Worm (Caenorhabditis elegans) whole organism, L2 larva: Measurements from ENCODE around the gene abu-11.

ENCODE experiments used
- C34F6.9 ChIP-seq: fragments of 150-350 bp; optimal IDR thresholded peaks from 2 replicates; lab custom pipeline; 2014; ENCODE audit warnings: missing biosample characterization, missing genetic modification characterization
- F13H6.1 ChIP-seq: sonication (generic microtip); optimal IDR thresholded peaks from 2 replicates; lab custom pipeline; 2016; ENCODE audit warnings: missing genetic modification characterization, missing compliant biosample characterization
- Y55F3AM.14 ChIP-seq: fragments of 200-800 bp; sonication (Bioruptor generic); optimal IDR thresholded peaks from 2 replicates; lab custom pipeline; 2018; ENCODE audit warnings: mild to moderate bottlenecking, missing genetic modification characterization, missing compliant biosample characterization
- ZK546.5 ChIP-seq: sonication (generic microtip); optimal IDR thresholded peaks from 2 replicates; lab custom pipeline; 2017; ENCODE audit warnings: missing biosample characterization, missing genetic modification characterization
- alr-1 ChIP-seq: fragments of 150-350 bp; optimal IDR thresholded peaks from 2 replicates; lab custom pipeline; 2014; ENCODE audit warnings: missing biosample characterization, missing genetic modification characterization
- aly-2 ChIP-seq: fragments of 150-350 bp; optimal IDR thresholded peaks from 2 replicates; lab custom pipeline; 2014; ENCODE audit warnings: missing biosample characterization, missing genetic modification characterization
- ama-1 ChIP-seq: fragments of 150-350 bp; optimal IDR thresholded peaks from 2 replicates; lab custom pipeline; 2018; ENCODE audit warnings: inconsistent platforms
- blmp-1 ChIP-seq: sonication (generic microtip); optimal IDR thresholded peaks from 2 replicates; lab custom pipeline; 2017; ENCODE audit warnings: missing genetic modification characterization, mild to moderate bottlenecking, missing compliant biosample characterization, antibody characterized with exemption, moderate library complexity; ENCODE audit not compliant: insufficient read depth
- ceh-82 ChIP-seq: fragments of 150-350 bp; optimal IDR thresholded peaks from 2 replicates; lab custom pipeline; 2014; ENCODE audit warnings: missing biosample characterization, missing genetic modification characterization
- crh-2 ChIP-seq: sonication (generic microtip); optimal IDR thresholded peaks from 2 replicates; lab custom pipeline; 2017; ENCODE audit warnings: missing biosample characterization, missing genetic modification characterization
- egl-27 ChIP-seq: sonication (generic microtip); optimal IDR thresholded peaks from 3 replicates; lab custom pipeline; 2017; ENCODE audit warnings: missing biosample characterization, missing genetic modification reagents, missing genetic modification characterization
- fos-1 ChIP-seq: fragments of 150-350 bp; optimal IDR thresholded peaks from 2 replicates; lab custom pipeline; 2014; ENCODE audit warnings: missing biosample characterization, missing genetic modification characterization
- gmeb-1 ChIP-seq: fragments of 150-350 bp; optimal IDR thresholded peaks from 2 replicates; lab custom pipeline; 2014; ENCODE audit warnings: missing biosample characterization, missing genetic modification characterization
- lin-11 ChIP-seq: fragments of 150-350 bp; sonication (generic microtip); optimal IDR thresholded peaks from 2 replicates; lab custom pipeline; 2014; ENCODE audit warnings: missing biosample characterization, missing genetic modification characterization, inconsistent platforms, mixed read lengths
- lsy-2 ChIP-seq, 2 experiments: fragments of 150-350 bp in 1 of 2; sonication (generic microtip) in 1 of 2; optimal IDR thresholded peaks; 2 replicates each; lab custom pipeline; 2014 to 2017; ENCODE audit warnings: missing biosample characterization in 2 of 2, missing genetic modification characterization in 2 of 2
- mab-5 ChIP-seq: fragments of 150-350 bp; optimal IDR thresholded peaks from 2 replicates; lab custom pipeline; 2014; ENCODE audit warnings: missing biosample characterization, missing genetic modification characterization
- mbf-1 ChIP-seq: sonication (generic microtip); optimal IDR thresholded peaks from 2 replicates; lab custom pipeline; 2017; ENCODE audit warnings: missing biosample characterization, missing genetic modification characterization
- mdl-1 ChIP-seq, 2 experiments: fragments of 150-350 bp in 1 of 2; sonication (generic microtip) in 1 of 2; optimal IDR thresholded peaks; 2 replicates each; lab custom pipeline; 2017; ENCODE audit warnings: missing biosample characterization in 2 of 2, missing genetic modification characterization in 2 of 2
- nhr-10 ChIP-seq: sonication (generic microtip); optimal IDR thresholded peaks from 2 replicates; lab custom pipeline; 2017; ENCODE audit warnings: missing biosample characterization, missing genetic modification characterization
- nhr-11 ChIP-seq: fragments of 150-350 bp; optimal IDR thresholded peaks from 2 replicates; lab custom pipeline; 2014; ENCODE audit warnings: missing biosample characterization, missing genetic modification characterization
- nhr-12 ChIP-seq: fragments of 150-350 bp; optimal IDR thresholded peaks from 2 replicates; lab custom pipeline; 2014; ENCODE audit warnings: missing biosample characterization, missing genetic modification characterization
- nhr-129 ChIP-seq: fragments of 150-350 bp; optimal IDR thresholded peaks from 2 replicates; lab custom pipeline; 2014; ENCODE audit warnings: missing biosample characterization, missing genetic modification characterization
- nhr-21 ChIP-seq: fragments of 150-350 bp; optimal IDR thresholded peaks from 2 replicates; lab custom pipeline; 2014; ENCODE audit warnings: missing biosample characterization, missing genetic modification characterization
- nhr-237 ChIP-seq: fragments of 150-350 bp; optimal IDR thresholded peaks from 2 replicates; lab custom pipeline; 2014; ENCODE audit warnings: missing biosample characterization, missing genetic modification characterization
- nhr-25 ChIP-seq: fragments of 150-350 bp; sonication (generic microtip); optimal IDR thresholded peaks from 3 replicates; lab custom pipeline; 2014; ENCODE audit warnings: missing biosample characterization, missing genetic modification characterization
- nhr-6 ChIP-seq: fragments of 150-350 bp; optimal IDR thresholded peaks from 2 replicates; lab custom pipeline; 2014; ENCODE audit warnings: missing biosample characterization, missing genetic modification characterization
- peb-1 ChIP-seq: fragments of 150-350 bp; optimal IDR thresholded peaks from 2 replicates; lab custom pipeline; 2014; ENCODE audit warnings: missing biosample characterization, missing genetic modification characterization
- skn-1 ChIP-seq: sonication (generic microtip); optimal IDR thresholded peaks from 2 replicates; lab custom pipeline; 2017; ENCODE audit warnings: missing biosample characterization, missing genetic modification characterization
- sma-3 ChIP-seq: sonication (generic microtip); optimal IDR thresholded peaks from 2 replicates; lab custom pipeline; 2016; ENCODE audit warnings: missing genetic modification reagents, missing genetic modification characterization, missing compliant biosample characterization
- sma-9 ChIP-seq, 2 experiments: fragments of 150-350 bp in 1 of 2; sonication (generic microtip) in 1 of 2; optimal IDR thresholded peaks; 2 replicates each; lab custom pipeline; 2014 to 2016; ENCODE audit warnings: missing genetic modification characterization in 2 of 2, mild to moderate bottlenecking in 1 of 2, missing biosample characterization in 1 of 2, missing compliant biosample characterization in 1 of 2, missing genetic modification reagents in 1 of 2, moderate library complexity in 1 of 2
- snpc-4 ChIP-seq: fragments of 150-350 bp; optimal IDR thresholded peaks from 2 replicates; lab custom pipeline; 2014; ENCODE audit warnings: missing biosample characterization, missing genetic modification characterization
- unc-39 ChIP-seq: fragments of 150-350 bp; optimal IDR thresholded peaks from 2 replicates; lab custom pipeline; 2014; ENCODE audit warnings: missing biosample characterization, missing genetic modification characterization
- unc-55 ChIP-seq: fragments of 150-350 bp; sonication (generic microtip); optimal IDR thresholded peaks from 3 replicates; lab custom pipeline; 2014; ENCODE audit warnings: missing biosample characterization, missing genetic modification reagents, missing genetic modification characterization
- unc-62 ChIP-seq: fragments of 150-350 bp; optimal IDR thresholded peaks from 2 replicates; lab custom pipeline; 2014; ENCODE audit warnings: missing biosample characterization, missing genetic modification reagents, missing genetic modification characterization
- zag-1 ChIP-seq: fragments of 150-350 bp; optimal IDR thresholded peaks from 2 replicates; lab custom pipeline; 2014; ENCODE audit warnings: missing biosample characterization, missing genetic modification characterization
- ztf-1 ChIP-seq: fragments of 200-800 bp; sonication (Bioruptor generic); conservative IDR thresholded peaks from 2 replicates; pipeline ENCODE4 v1.3.6; 2022; ENCODE audit warnings: missing genetic modification characterization, missing compliant biosample characterization
- ztf-11 ChIP-seq: sonication (generic microtip); optimal IDR thresholded peaks from 2 replicates; lab custom pipeline; 2017; ENCODE audit warnings: missing biosample characterization, missing genetic modification characterization
- ztf-4 ChIP-seq: fragments of 150-350 bp; optimal IDR thresholded peaks from 2 replicates; lab custom pipeline; 2014; ENCODE audit warnings: missing biosample characterization, missing genetic modification characterization

The abu-11 gene

ce11 chrII:163229-163628, 31.1 kb downstream of the abu-11 start:
- TF ChIP-seq skn-1 (tag; lab: Kevin White, UChicago) = no peak
- TF ChIP-seq blmp-1 (tag; lab: Kevin White, UChicago) = no peak
- no peak for TF ChIP-seq ama-1 (lab: Kevin White, UChicago)
- TF ChIP-seq nhr-21 (tag; lab: Kevin White, UChicago) = no peak
- TF ChIP-seq ceh-82 = no peak
- no peak for TF ChIP-seq nhr-6 (tag; lab: Kevin White, UChicago)
- TF ChIP-seq unc-55 (GFP tag; lab: Kevin White, UChicago) = no peak
- TF ChIP-seq snpc-4 (tag; lab: Kevin White, UChicago) = no peak
- TF ChIP-seq lsy-2 (tag; optimal IDR thresholded peaks at IDR 0.05; lab: Kevin White, UChicago) = no peak
- no peak for TF ChIP-seq nhr-11 (tag; lab: Kevin White, UChicago)
- no peak for TF ChIP-seq peb-1 (tag; lab: Kevin White, UChicago)
- TF ChIP-seq ZK546.5 (tag; lab: Kevin White, UChicago) = no peak
- no peak for TF ChIP-seq mdl-1 (tag; optimal IDR thresholded peaks at IDR 0.05; lab: Kevin White, UChicago)
- no peak for TF ChIP-seq ztf-1
- TF ChIP-seq crh-2 (tag; lab: Kevin White, UChicago) = no peak
- no peak for TF ChIP-seq mbf-1
- TF ChIP-seq unc-39 (tag; lab: Kevin White, UChicago) = no peak
- TF ChIP-seq Y55F3AM.14 (GFP tag; lab: Kevin White, UChicago) = no peak
- TF ChIP-seq alr-1 (tag; lab: Kevin White, UChicago) = no peak

ce11 chrII:162182-162581, 32.2 kb downstream of the abu-11 start, which contains the start of gene etr-1:
etr-1 (plus strand) TSS chrII:162374.
- TF ChIP-seq nhr-11 (tag; lab: Kevin White, UChicago) = no peak
- TF ChIP-seq peb-1 (tag; lab: Kevin White, UChicago) = no peak
- TF ChIP-seq F13H6.1 (tag; lab: Kevin White, UChicago) = peak; percentile 47
- TF ChIP-seq lsy-2 (tag; optimal IDR thresholded peaks at IDR 0.05; lab: Kevin White, UChicago) = peak in 1 of 2 experiments; percentile 10
- TF ChIP-seq Y55F3AM.14 (GFP tag; lab: Kevin White, UChicago) = no peak
- TF ChIP-seq fos-1 (tag; lab: Kevin White, UChicago) = peak; percentile 99
- no peak for TF ChIP-seq mdl-1 (tag; optimal IDR thresholded peaks at IDR 0.05; lab: Kevin White, UChicago)
- no peak for TF ChIP-seq ztf-1
- peak; percentile 49 for TF ChIP-seq sma-3 (GFP tag; lab: Kevin White, UChicago)
- TF ChIP-seq nhr-6 (tag; lab: Kevin White, UChicago) = no peak
- no peak for TF ChIP-seq mab-5
- peak; percentile 56 for TF ChIP-seq nhr-21 (tag; lab: Kevin White, UChicago)
- TF ChIP-seq gmeb-1 (tag; lab: Kevin White, UChicago) = peak; percentile 16
- no peak for TF ChIP-seq lin-11
- TF ChIP-seq sma-9 (GFP tag; optimal IDR thresholded peaks at IDR 0.05; lab: Kevin White, UChicago) = peak; percentile 67
- no peak for TF ChIP-seq sma-9 (tag; optimal IDR thresholded peaks at IDR 0.05; lab: Kevin White, UChicago)
- TF ChIP-seq nhr-237 (tag; lab: Kevin White, UChicago) = no peak
- TF ChIP-seq blmp-1 (tag; lab: Kevin White, UChicago) = peak; percentile 70
- no peak for TF ChIP-seq ztf-4 (tag; lab: Kevin White, UChicago)
- TF ChIP-seq ZK546.5 (tag; lab: Kevin White, UChicago) = no peak
- TF ChIP-seq ama-1 (lab: Kevin White, UChicago) = no peak
- peak; percentile 61 for TF ChIP-seq crh-2 (tag; lab: Kevin White, UChicago)
- TF ChIP-seq nhr-12 (tag; lab: Kevin White, UChicago) = no peak
- no peak for TF ChIP-seq nhr-10
- TF ChIP-seq egl-27 = peak; percentile 10
- TF ChIP-seq zag-1 = no peak
- TF ChIP-seq unc-62 (GFP tag; lab: Kevin White, UChicago) = no peak
- TF ChIP-seq, all 48 proteins: peak for 10

- TF ChIP-seq nhr-129 (tag; lab: Kevin White, UChicago) = peak; percentile 64
- TF ChIP-seq F13H6.1 (tag; lab: Kevin White, UChicago) = peak; percentile 78
- TF ChIP-seq mab-5 = no peak
- TF ChIP-seq mbf-1 = no peak
- TF ChIP-seq C34F6.9 (tag; lab: Kevin White, UChicago) = no peak
- TF ChIP-seq ceh-82 = no peak
- no peak for TF ChIP-seq ZK546.5 (tag; lab: Kevin White, UChicago)
- no peak for TF ChIP-seq ama-1 (lab: Kevin White, UChicago)
- TF ChIP-seq lsy-2 (tag; optimal IDR thresholded peaks at IDR 0.05; lab: Kevin White, UChicago) = peak in 1 of 2 experiments; percentile 36
- TF ChIP-seq nhr-10 = no peak
- no peak for TF ChIP-seq aly-2
- peak; percentile 46 for TF ChIP-seq sma-9 (GFP tag; optimal IDR thresholded peaks at IDR 0.05; lab: Kevin White, UChicago)
- no peak for TF ChIP-seq sma-9 (tag; optimal IDR thresholded peaks at IDR 0.05; lab: Kevin White, UChicago)
- TF ChIP-seq unc-62 (GFP tag; lab: Kevin White, UChicago) = no peak
- no peak for TF ChIP-seq egl-27
- no peak for TF ChIP-seq ztf-11 (tag; lab: Kevin White, UChicago)
- no peak for TF ChIP-seq nhr-237 (tag; lab: Kevin White, UChicago)
- no peak for TF ChIP-seq nhr-11 (tag; lab: Kevin White, UChicago)
- no peak for TF ChIP-seq mdl-1 (tag; optimal IDR thresholded peaks at IDR 0.05; lab: Kevin White, UChicago)
- TF ChIP-seq zag-1 = no peak
- no peak for TF ChIP-seq unc-39 (tag; lab: Kevin White, UChicago)
- no peak for TF ChIP-seq fos-1 (tag; lab: Kevin White, UChicago)
- no peak for TF ChIP-seq nhr-12 (tag; lab: Kevin White, UChicago)
- no peak for TF ChIP-seq alr-1 (tag; lab: Kevin White, UChicago)
- TF ChIP-seq snpc-4 (tag; lab: Kevin White, UChicago) = no peak
- no peak for TF ChIP-seq nhr-6 (tag; lab: Kevin White, UChicago)
- TF ChIP-seq nhr-25 (tag; lab: Kevin White, UChicago) = no peak
Measured at ce11 chrII:161275-161674, 33.1 kb downstream of the abu-11 start.
